Fruit fly (Drosophila melanogaster) whole organism, adult: ENCODE measurements around the gene Pp2B-14D.

ENCODE experiments used
- CG33017 ChIP-seq: fragments of 200-800 bp; sonication (Bioruptor generic); optimal IDR thresholded peaks from 2 replicates; lab custom pipeline; 2018; ENCODE audit warnings: missing biosample characterization, mild to moderate bottlenecking, missing genetic modification characterization, moderate library complexity
- Clk ChIP-seq: fragments of 200-800 bp; sonication (Bioruptor generic); optimal IDR thresholded peaks from 2 replicates; lab custom pipeline; 2017; ENCODE audit warnings: missing biosample characterization, missing genetic modification characterization
- Mnt ChIP-seq: fragments of 200-800 bp; sonication (Bioruptor generic); optimal IDR thresholded peaks from 2 replicates; lab custom pipeline; 2016; ENCODE audit warnings: missing biosample characterization, mild to moderate bottlenecking, missing genetic modification characterization
- toe ChIP-seq: fragments of 200-800 bp; sonication (Bioruptor generic); optimal IDR thresholded peaks from 2 replicates; lab custom pipeline; 2016; ENCODE audit warnings: missing biosample characterization, missing genetic modification characterization

dm6 chrX:16582145-16582544, 22.3 kb upstream of the Pp2B-14D start:
- TF ChIP-seq CG33017 (tag; lab: Kevin White, UChicago) = no peak
- TF ChIP-seq toe = no peak
- no peak for TF ChIP-seq Mnt (GFP tag; lab: Kevin White, UChicago)
- no peak for TF ChIP-seq Clk (GFP tag; lab: Kevin White, UChicago)
